Fruit fly (Drosophila melanogaster) whole organism, pupa: Measurements from ENCODE around the gene CG10730.

Experiments
- CG10348 ChIP-seq: fragments of 200-800 bp; sonication (Bioruptor generic); IDR thresholded peaks from 2 replicates; pipeline ENCODE4 v1.3.6; 2022; ENCODE audit warnings: missing biosample characterization, missing genetic modification characterization
- CG12605 ChIP-seq: fragments of 200-800 bp; sonication (Bioruptor generic); IDR thresholded peaks from 2 replicates; pipeline ENCODE4 v1.3.6; 2022; ENCODE audit warnings: missing biosample characterization, missing genetic modification characterization
- CG13204 ChIP-seq: fragments of 200-800 bp; sonication (Bioruptor generic); optimal IDR thresholded peaks from 2 replicates; lab custom pipeline; 2018; ENCODE audit warnings: missing biosample characterization, mild to moderate bottlenecking, missing genetic modification characterization, moderate library complexity
- CG14655 ChIP-seq: fragments of 200-800 bp; sonication (Bioruptor generic); optimal IDR thresholded peaks from 3 replicates; lab custom pipeline; 2017; ENCODE audit warnings: mild to moderate bottlenecking, missing biosample characterization, missing genetic modification reagents, missing genetic modification characterization
- CG15710 ChIP-seq: fragments of 200-800 bp; sonication (Bioruptor generic); optimal IDR thresholded peaks from 2 replicates; lab custom pipeline; 2018; ENCODE audit warnings: missing biosample characterization, mild to moderate bottlenecking, missing genetic modification characterization, moderate library complexity
- CG17806 ChIP-seq: fragments of 200-800 bp; sonication (Bioruptor generic); optimal IDR thresholded peaks from 2 replicates; lab custom pipeline; 2018; ENCODE audit warnings: missing biosample characterization, mild to moderate bottlenecking, missing genetic modification characterization, moderate library complexity
- CG32121 ChIP-seq: fragments of 200-800 bp; sonication (Bioruptor generic); IDR thresholded peaks from 2 replicates; pipeline ENCODE4 v1.3.6; 2022; ENCODE audit warnings: missing biosample characterization, missing genetic modification characterization
- CG34367 ChIP-seq: fragments of 200-800 bp; sonication (Bioruptor generic); optimal IDR thresholded peaks from 2 replicates; lab custom pipeline; 2018; ENCODE audit warnings: missing biosample characterization, mild to moderate bottlenecking, missing genetic modification characterization
- CG4496 ChIP-seq: fragments of 200-800 bp; sonication (Bioruptor generic); IDR thresholded peaks from 3 replicates; pipeline ENCODE4 v1.3.6; 2022; ENCODE audit warnings: missing biosample characterization, missing genetic modification characterization
- CG8159 ChIP-seq: fragments of 200-800 bp; sonication (Bioruptor generic); optimal IDR thresholded peaks from 3 replicates; lab custom pipeline; 2018; ENCODE audit warnings: missing biosample characterization, mild to moderate bottlenecking, missing genetic modification characterization, moderate library complexity
- CG8301 ChIP-seq: fragments of 200-800 bp; sonication (Bioruptor generic); optimal IDR thresholded peaks from 2 replicates; lab custom pipeline; 2018; ENCODE audit warnings: missing biosample characterization, mild to moderate bottlenecking, missing genetic modification characterization
- CG9948 ChIP-seq: fragments of 200-800 bp; sonication (Bioruptor generic); optimal IDR thresholded peaks from 2 replicates; lab custom pipeline; 2018; ENCODE audit warnings: missing biosample characterization, mild to moderate bottlenecking, missing genetic modification characterization, moderate library complexity
- D1 ChIP-seq: fragments of 200-800 bp; sonication (Bioruptor generic); optimal IDR thresholded peaks from 2 replicates; lab custom pipeline; 2018; ENCODE audit warnings: missing biosample characterization, mild to moderate bottlenecking, missing genetic modification characterization, moderate library complexity
- EcR ChIP-seq: fragments of 200-800 bp; sonication (Bioruptor generic); optimal IDR thresholded peaks from 3 replicates; lab custom pipeline; 2019; ENCODE audit warnings: missing biosample characterization, missing genetic modification characterization, mild to moderate bottlenecking, moderate library complexity, missing genetic modification reagents
- Ets98B ChIP-seq: fragments of 200-800 bp; sonication (Bioruptor generic); IDR thresholded peaks from 2 replicates; pipeline ENCODE4 v1.3.6; 2022; ENCODE audit warnings: missing biosample characterization, missing genetic modification characterization
- Pif1A ChIP-seq: fragments of 200-800 bp; sonication (Bioruptor generic); optimal IDR thresholded peaks from 3 replicates; lab custom pipeline; 2016; ENCODE audit warnings: missing biosample characterization, missing genetic modification characterization
- Pif1B ChIP-seq: fragments of 200-800 bp; sonication (Bioruptor generic); optimal IDR thresholded peaks from 3 replicates; lab custom pipeline; 2016; ENCODE audit warnings: missing biosample characterization, missing genetic modification characterization
- Snoo ChIP-seq: fragments of 200-800 bp; sonication (Bioruptor generic); optimal IDR thresholded peaks from 3 replicates; lab custom pipeline; 2017; ENCODE audit warnings: missing biosample characterization, mild to moderate bottlenecking, missing genetic modification characterization, inconsistent platforms
- fd96Ca ChIP-seq: fragments of 200-800 bp; sonication (Bioruptor generic); IDR thresholded peaks from 3 replicates; pipeline ENCODE4 v1.3.6; 2022; ENCODE audit warnings: missing biosample characterization, missing genetic modification characterization
- gl ChIP-seq: fragments of 200-800 bp; sonication (Bioruptor generic); optimal IDR thresholded peaks from 2 replicates; lab custom pipeline; 2018; ENCODE audit warnings: missing biosample characterization, mild to moderate bottlenecking, missing genetic modification characterization
- rn ChIP-seq: fragments of 200-800 bp; sonication (Bioruptor generic); IDR thresholded peaks from 2 replicates; pipeline ENCODE4 v1.3.6; 2022; ENCODE audit warnings: missing biosample characterization, missing genetic modification characterization

Gene CG10730

DNA sequence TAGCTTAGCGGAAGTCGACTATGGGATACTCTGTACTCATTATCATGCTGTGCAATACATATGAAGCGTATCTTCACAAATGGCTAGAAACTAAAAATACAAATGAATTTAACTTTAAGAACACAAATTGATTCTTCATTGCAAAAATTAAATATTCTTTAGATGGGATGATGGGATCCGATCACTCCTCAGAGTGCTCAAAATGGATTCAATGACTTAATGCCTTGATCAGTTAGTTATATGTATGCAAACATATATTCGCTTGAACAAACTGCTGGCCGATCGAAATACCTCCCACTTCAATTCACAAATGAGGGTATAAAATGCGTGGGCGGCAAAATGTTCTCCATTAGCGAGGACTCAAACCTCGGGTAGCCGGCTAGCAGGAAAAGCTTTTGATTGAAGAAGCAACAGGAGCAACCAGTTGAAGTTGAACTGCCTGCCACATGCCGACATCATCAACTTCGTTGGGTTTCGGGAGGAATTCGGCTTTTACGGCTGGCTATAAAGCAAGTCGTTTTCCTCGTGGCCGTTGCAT is 44.5 kb downstream of the CG10730 start, which contains the start of gene sNPF:
TSS of gene sNPF (plus strand) at position 534 of the 538 bp plus-strand sequence.
- peak; percentile 32 for TF ChIP-seq D1 (tag; lab: Kevin White, UChicago)
- TF ChIP-seq Pif1B: peak; percentile 69
- no peak for TF ChIP-seq CG8301 (tag; lab: Kevin White, UChicago)
- no peak for TF ChIP-seq fd96Ca (GFP tag; lab: Robert Waterston, UW)
- no peak for TF ChIP-seq CG17806 (tag; lab: Kevin White, UChicago)
- peak; percentile 79 for TF ChIP-seq CG14655 (GFP tag; lab: Kevin White, UChicago)
- no peak for TF ChIP-seq CG10348 (GFP tag; lab: Robert Waterston, UW)
- no peak for TF ChIP-seq EcR
- no peak for TF ChIP-seq CG4496
- TF ChIP-seq CG8159 (tag; lab: Kevin White, UChicago): peak; percentile 77
- TF ChIP-seq CG9948 (tag; lab: Kevin White, UChicago): no peak
- peak; percentile 50; the same call in 1 of the 2 replicates for TF ChIP-seq CG12605 (GFP tag; lab: Robert Waterston, UW)
- peak; percentile 49; the same call in 1 of the 2 replicates for TF ChIP-seq rn (GFP tag; lab: Robert Waterston, UW)
- TF ChIP-seq Pif1A (GFP tag; lab: Kevin White, UChicago): peak; percentile 57
- TF ChIP-seq CG32121: no peak
- no peak for TF ChIP-seq CG13204
- TF ChIP-seq Ets98B: no peak
- peak; percentile 36 for TF ChIP-seq Snoo (tag; lab: Kevin White, UChicago)
- TF ChIP-seq CG15710: peak; percentile 83
- TF ChIP-seq gl: peak; percentile 20
- TF ChIP-seq CG34367 (tag; lab: Kevin White, UChicago): peak; percentile 77

DNA sequence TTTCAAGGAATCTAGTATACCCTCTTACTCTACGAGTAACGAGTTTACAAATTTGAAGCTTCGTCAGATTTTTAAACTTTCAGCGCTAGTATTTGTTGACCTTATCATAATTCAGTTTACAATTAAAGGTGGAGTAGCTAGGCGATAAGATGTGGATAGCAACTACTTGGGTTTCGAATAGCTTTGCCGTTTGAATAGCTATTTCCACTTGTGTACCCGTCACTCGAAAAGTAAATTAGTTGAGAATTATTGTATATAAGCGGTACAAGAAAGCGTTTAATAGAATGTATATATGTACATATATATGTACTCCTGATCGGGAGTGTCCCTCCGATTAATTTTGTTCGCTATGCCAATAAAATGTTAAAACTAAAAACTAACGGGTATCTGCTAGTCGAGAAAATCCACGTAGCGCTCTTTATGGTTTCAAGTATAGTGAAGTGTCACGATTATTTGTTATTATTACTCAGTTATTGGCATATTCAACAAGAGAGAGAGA is 45.6 kb downstream of the CG10730 start:
- TF ChIP-seq CG9948 (tag; lab: Kevin White, UChicago) (no peak), Pif1B (no peak), CG32121 (no peak), CG8159 (tag; lab: Kevin White, UChicago) (no peak), CG4496 (no peak), gl (no peak), fd96Ca (GFP tag; lab: Robert Waterston, UW) (no peak), CG17806 (tag; lab: Kevin White, UChicago) (no peak), rn (GFP tag; lab: Robert Waterston, UW) (no peak), CG10348 (GFP tag; lab: Robert Waterston, UW) (no peak), CG15710 (no peak), CG12605 (GFP tag; lab: Robert Waterston, UW) (no peak), CG8301 (tag; lab: Kevin White, UChicago) (no peak), CG13204 (no peak), CG34367 (tag; lab: Kevin White, UChicago) (no peak), D1 (tag; lab: Kevin White, UChicago) (no peak), CG14655 (GFP tag; lab: Kevin White, UChicago) (no peak), Ets98B (no peak), Snoo (tag; lab: Kevin White, UChicago) (no peak)

- no peak for TF ChIP-seq Ets98B
- TF ChIP-seq CG34367 (tag; lab: Kevin White, UChicago): no peak
- TF ChIP-seq CG9948 (tag; lab: Kevin White, UChicago): no peak
These were observed 46.3 kb downstream of the CG10730 start, which contains the start of gene AANATL3 for dm6 chr2L:20025711-20026110. TSS of gene AANATL3 (minus strand) at chr2L:20025811.

DNA sequence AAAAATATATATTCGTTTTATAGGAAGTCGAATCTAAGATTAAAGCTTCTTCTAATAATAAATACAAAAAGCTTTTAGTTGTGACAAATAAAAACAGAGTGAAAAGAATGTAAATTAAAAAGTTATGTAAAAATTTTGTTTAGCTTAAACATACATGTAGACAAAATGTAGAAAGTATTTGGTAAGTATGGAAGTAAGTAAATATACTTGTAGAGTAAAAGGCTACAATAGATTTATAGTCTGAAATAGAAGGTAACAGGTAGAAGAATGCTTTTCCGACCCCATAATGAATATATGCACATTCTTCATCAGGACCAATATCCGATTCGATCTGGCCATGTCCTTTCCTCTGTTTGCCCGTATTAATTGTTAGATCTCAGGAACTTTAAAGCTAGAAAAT is 47.7 kb downstream of the CG10730 start:
- TF ChIP-seq Pif1A (GFP tag; lab: Kevin White, UChicago) (no peak), CG8159 (tag; lab: Kevin White, UChicago) (no peak), CG14655 (GFP tag; lab: Kevin White, UChicago) (no peak), EcR (no peak), CG9948 (tag; lab: Kevin White, UChicago) (no peak), gl (no peak), fd96Ca (GFP tag; lab: Robert Waterston, UW) (no peak), Snoo (tag; lab: Kevin White, UChicago) (no peak), CG34367 (tag; lab: Kevin White, UChicago) (no peak), CG4496 (no peak), CG17806 (tag; lab: Kevin White, UChicago) (no peak), CG15710 (no peak), CG8301 (tag; lab: Kevin White, UChicago) (no peak), rn (GFP tag; lab: Robert Waterston, UW) (no peak), Ets98B (no peak), Pif1B (no peak), CG10348 (GFP tag; lab: Robert Waterston, UW) (no peak), CG13204 (no peak), CG12605 (GFP tag; lab: Robert Waterston, UW) (no peak)

DNA sequence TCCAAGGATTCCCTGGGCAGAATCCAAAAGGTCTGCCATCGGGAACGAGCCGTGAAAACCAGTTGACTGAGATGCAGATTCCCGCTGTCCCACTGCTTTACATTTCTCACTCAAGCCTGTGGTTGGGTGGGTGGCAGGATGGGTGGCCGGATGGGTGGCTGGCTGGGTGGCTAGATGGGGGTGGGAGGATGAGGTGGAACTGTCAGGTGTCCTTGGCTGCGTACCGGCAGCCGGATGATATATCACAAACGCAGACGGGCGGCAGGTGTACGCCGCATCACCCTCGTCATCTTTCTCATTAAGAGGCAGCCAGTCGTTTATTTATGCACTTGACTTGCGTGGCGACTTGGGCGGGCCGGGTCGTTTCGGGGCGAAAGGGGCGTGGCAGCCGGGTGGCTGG is 51.9 kb downstream of the CG10730 start:
- TF ChIP-seq CG15710 (no peak), CG13204 (peak; percentile 15)
